Fruit fly (Drosophila melanogaster) whole organism, embryonic: Measurements from ENCODE around the gene east.
A peak's percentile ranks its signal among the peaks of the same experiment; 100 is the strongest.

Experiments
- Antp ChIP-seq: fragments of 200-800 bp; sonication (Bioruptor generic); optimal IDR thresholded peaks from 3 replicates; lab custom pipeline; 2016; ENCODE audit warnings: missing biosample characterization, missing genetic modification characterization
- BEAF-32 ChIP-seq: fragments of 200-800 bp; sonication (Bioruptor generic); optimal IDR thresholded peaks from 3 replicates; lab custom pipeline; 2017; ENCODE audit warnings: missing biosample characterization, missing genetic modification characterization, mild to moderate bottlenecking, moderate library complexity, missing genetic modification reagents
- Bgb ChIP-seq: fragments of 200-800 bp; sonication (Bioruptor generic); IDR thresholded peaks from 2 replicates; pipeline ENCODE4 v1.3.6; 2022; ENCODE audit warnings: missing biosample characterization, missing genetic modification characterization; ENCODE audit not compliant: partially characterized antibody
- CG10431 ChIP-seq: fragments of 200-800 bp; sonication (Bioruptor generic); optimal IDR thresholded peaks from 3 replicates; lab custom pipeline; 2018; ENCODE audit warnings: missing biosample characterization, mild to moderate bottlenecking, missing genetic modification characterization
- CG12219 ChIP-seq: fragments of 200-800 bp; sonication (Bioruptor generic); optimal IDR thresholded peaks from 3 replicates; lab custom pipeline; 2018; ENCODE audit warnings: missing biosample characterization, mild to moderate bottlenecking, missing genetic modification characterization
- CG12299 ChIP-seq: fragments of 200-800 bp; sonication (Bioruptor generic); optimal IDR thresholded peaks from 2 replicates; lab custom pipeline; 2018; ENCODE audit warnings: missing biosample characterization, mild to moderate bottlenecking, missing genetic modification characterization
- CG14667 ChIP-seq: fragments of 200-800 bp; sonication (Bioruptor generic); IDR thresholded peaks from 2 replicates; pipeline ENCODE4 v1.3.6; 2022; ENCODE audit warnings: missing biosample characterization, missing genetic modification characterization
- CG14860 ChIP-seq: fragments of 200-800 bp; sonication (Bioruptor generic); IDR thresholded peaks from 3 replicates; pipeline ENCODE4 v1.3.6; 2022; ENCODE audit warnings: missing biosample characterization, missing genetic modification characterization; ENCODE audit not compliant: partially characterized antibody
- CG16813 ChIP-seq: fragments of 200-800 bp; sonication (Bioruptor generic); IDR thresholded peaks from 3 replicates; pipeline ENCODE4 v1.3.6; 2022; ENCODE audit warnings: missing biosample characterization, missing genetic modification characterization; ENCODE audit not compliant: partially characterized antibody
- CG17802 ChIP-seq: fragments of 200-800 bp; sonication (Bioruptor generic); optimal IDR thresholded peaks from 2 replicates; lab custom pipeline; 2018; ENCODE audit warnings: missing biosample characterization, mild to moderate bottlenecking, missing genetic modification characterization, moderate library complexity
- CG2116 ChIP-seq: fragments of 200-800 bp; sonication (Bioruptor generic); optimal IDR thresholded peaks from 3 replicates; lab custom pipeline; 2018; ENCODE audit warnings: missing biosample characterization, mild to moderate bottlenecking, missing genetic modification characterization
- CG2678 ChIP-seq: fragments of 200-800 bp; sonication (Bioruptor generic); optimal IDR thresholded peaks from 3 replicates; lab custom pipeline; 2019; ENCODE audit warnings: missing biosample characterization, mild to moderate bottlenecking, missing genetic modification characterization, moderate library complexity
- CG30403 ChIP-seq: fragments of 200-800 bp; sonication (Bioruptor generic); optimal IDR thresholded peaks from 3 replicates; lab custom pipeline; 2016; ENCODE audit warnings: missing biosample characterization, missing genetic modification characterization
- CG31388 ChIP-seq: fragments of 200-800 bp; sonication (Bioruptor generic); optimal IDR thresholded peaks from 2 replicates; lab custom pipeline; 2016; ENCODE audit warnings: missing biosample characterization, missing genetic modification characterization
- CG31441 ChIP-seq: fragments of 200-800 bp; sonication (Bioruptor generic); IDR thresholded peaks from 2 replicates; pipeline ENCODE4 v1.3.6; 2022; ENCODE audit warnings: missing biosample characterization, missing genetic modification characterization
- CG3163 ChIP-seq: fragments of 200-800 bp; sonication (Bioruptor generic); optimal IDR thresholded peaks from 3 replicates; lab custom pipeline; 2016; ENCODE audit warnings: missing biosample characterization, missing genetic modification characterization
- CG4404 ChIP-seq: fragments of 200-800 bp; sonication (Bioruptor generic); IDR thresholded peaks from 2 replicates; pipeline ENCODE4 v1.3.6; 2022; ENCODE audit warnings: missing biosample characterization, missing genetic modification characterization
- CG4424 ChIP-seq: fragments of 200-800 bp; sonication (Bioruptor generic); optimal IDR thresholded peaks from 3 replicates; lab custom pipeline; 2016; ENCODE audit warnings: missing biosample characterization, missing genetic modification characterization
- CG4617 ChIP-seq: fragments of 200-800 bp; sonication (Bioruptor generic); optimal IDR thresholded peaks from 3 replicates; lab custom pipeline; 2016; ENCODE audit warnings: missing biosample characterization, missing genetic modification characterization, borderline replicate concordance
- CG6272 ChIP-seq: fragments of 200-800 bp; sonication (Bioruptor generic); IDR thresholded peaks from 2 replicates; pipeline ENCODE4 v1.3.6; 2022; ENCODE audit warnings: missing biosample characterization, missing genetic modification characterization
- CG6791 ChIP-seq: fragments of 200-800 bp; sonication (Bioruptor generic); IDR thresholded peaks from 3 replicates; pipeline ENCODE4 v1.3.6; 2022; ENCODE audit warnings: missing biosample characterization, missing genetic modification characterization; ENCODE audit not compliant: partially characterized antibody
- CG6854 ChIP-seq: fragments of 200-800 bp; sonication (Bioruptor generic); optimal IDR thresholded peaks from 3 replicates; lab custom pipeline; 2017; ENCODE audit warnings: missing biosample characterization, mild to moderate bottlenecking, missing genetic modification characterization
- CG7786 ChIP-seq: fragments of 200-800 bp; sonication (Bioruptor generic); optimal IDR thresholded peaks from 2 replicates; lab custom pipeline; 2016; ENCODE audit warnings: missing biosample characterization, missing genetic modification characterization
- Dll ChIP-seq: fragments of 200-800 bp; sonication (Bioruptor generic); IDR thresholded peaks from 4 replicates; pipeline ENCODE4 v1.3.6; 2022; ENCODE audit warnings: missing biosample characterization, missing genetic modification characterization; ENCODE audit not compliant: partially characterized antibody
- E2f1 ChIP-seq: fragments of 200-800 bp; sonication (Bioruptor generic); IDR thresholded peaks from 2 replicates; pipeline ENCODE4 v1.3.6; 2022; ENCODE audit warnings: missing biosample characterization, missing genetic modification characterization
- H15 ChIP-seq: fragments of 200-800 bp; sonication (Bioruptor generic); IDR thresholded peaks from 3 replicates; pipeline ENCODE4 v1.3.6; 2022; ENCODE audit warnings: missing biosample characterization, missing genetic modification characterization
- Hr3 ChIP-seq: fragments of 200-800 bp; sonication (Bioruptor generic); optimal IDR thresholded peaks from 3 replicates; lab custom pipeline; 2016; ENCODE audit warnings: missing biosample characterization, missing genetic modification characterization
- Jarid2 ChIP-seq: fragments of 200-800 bp; sonication (Bioruptor generic); optimal IDR thresholded peaks from 3 replicates; lab custom pipeline; 2017; ENCODE audit warnings: mild to moderate bottlenecking, missing biosample characterization, missing genetic modification reagents, missing genetic modification characterization
- Oaz ChIP-seq: fragments of 200-800 bp; sonication (Bioruptor generic); IDR thresholded peaks from 2 replicates; pipeline ENCODE4 v1.3.6; 2022; ENCODE audit warnings: missing biosample characterization, missing genetic modification characterization
- Pdp1 ChIP-seq, 2 experiments: fragments of 200-800 bp; sonication (Bioruptor generic); optimal IDR thresholded peaks; 3 replicates each; lab custom pipeline; 2016; ENCODE audit warnings: missing biosample characterization in 2 of 2, missing genetic modification characterization in 2 of 2, mild to moderate bottlenecking in 1 of 2, moderate library complexity in 1 of 2
- Scr ChIP-seq: fragments of 200-800 bp; sonication (Bioruptor generic); IDR thresholded peaks from 2 replicates; pipeline ENCODE4 v1.3.6; 2022; ENCODE audit warnings: missing biosample characterization, missing genetic modification characterization; ENCODE audit not compliant: partially characterized antibody
- Trl ChIP-seq, 3 experiments: fragments of >200 bp in 2 of 3; fragments of 200-800 bp in 1 of 3; sonication (Bioruptor generic) in 1 of 3; optimal IDR thresholded peaks; 2 replicates in 1 of 3; 3 replicates in 2 of 3; lab custom pipeline; 2016 to 2017; ENCODE audit warnings: missing biosample characterization in 1 of 3, missing genetic modification characterization in 1 of 3
- amos ChIP-seq: fragments of 200-800 bp; sonication (Bioruptor generic); IDR thresholded peaks from 2 replicates; pipeline ENCODE4 v1.3.6; 2022; ENCODE audit warnings: missing biosample characterization, missing genetic modification characterization; ENCODE audit not compliant: partially characterized antibody
- bbx ChIP-seq: fragments of 200-800 bp; sonication (Bioruptor generic); IDR thresholded peaks from 2 replicates; pipeline ENCODE4 v1.3.6; 2022; ENCODE audit warnings: missing biosample characterization, missing genetic modification characterization; ENCODE audit not compliant: partially characterized antibody
- chif ChIP-seq, 2 experiments: fragments of 200-800 bp; sonication (Bioruptor generic); optimal IDR thresholded peaks; 3 replicates each; lab custom pipeline; 2016; ENCODE audit warnings: missing biosample characterization in 2 of 2, missing genetic modification characterization in 2 of 2
- croc ChIP-seq: fragments of 200-800 bp; sonication (Bioruptor generic); conservative IDR thresholded peaks from 3 replicates; pipeline ENCODE4 v1.3.6; 2022; ENCODE audit warnings: missing biosample characterization, missing genetic modification characterization
- crol ChIP-seq: fragments of 200-800 bp; sonication (Bioruptor generic); IDR thresholded peaks from 2 replicates; pipeline ENCODE4 v1.3.6; 2022; ENCODE audit warnings: missing biosample characterization, missing genetic modification characterization
- gsb-n ChIP-seq: fragments of 200-800 bp; sonication (Bioruptor generic); optimal IDR thresholded peaks from 3 replicates; lab custom pipeline; 2018; ENCODE audit warnings: missing biosample characterization, mild to moderate bottlenecking, missing genetic modification characterization
- hbn ChIP-seq: fragments of 200-800 bp; sonication (Bioruptor generic); IDR thresholded peaks from 2 replicates; pipeline ENCODE4 v1.3.6; 2022; ENCODE audit warnings: missing biosample characterization, missing genetic modification characterization; ENCODE audit not compliant: partially characterized antibody
- hkb ChIP-seq, 2 experiments: fragments of 200-800 bp in 1 of 2; fragments of >200 bp in 1 of 2; sonication (Bioruptor generic) in 1 of 2; IDR thresholded peaks in 1 of 2; optimal IDR thresholded peaks in 1 of 2; 2 replicates each; pipeline versions ENCODE4 v1.3.6 to Lab custom; 2017 to 2022; ENCODE audit warnings: missing biosample characterization in 1 of 2, missing genetic modification characterization in 1 of 2
- jumu ChIP-seq: fragments of 200-800 bp; sonication (Bioruptor generic); optimal IDR thresholded peaks from 3 replicates; lab custom pipeline; 2016; ENCODE audit warnings: missing biosample characterization, missing genetic modification characterization
- kay ChIP-seq: fragments of 200-800 bp; sonication (Bioruptor generic); optimal IDR thresholded peaks from 2 replicates; lab custom pipeline; 2016; ENCODE audit warnings: missing biosample characterization, missing genetic modification characterization
- mirr ChIP-seq: fragments of 200-800 bp; sonication (Bioruptor generic); optimal IDR thresholded peaks from 3 replicates; lab custom pipeline; 2018; ENCODE audit warnings: missing biosample characterization, mild to moderate bottlenecking, missing genetic modification characterization
- nerfin-2 ChIP-seq: fragments of 200-800 bp; sonication (Bioruptor generic); IDR thresholded peaks from 2 replicates; pipeline ENCODE4 v1.3.6; 2022; ENCODE audit warnings: missing biosample characterization, missing genetic modification characterization; ENCODE audit not compliant: partially characterized antibody
- nom ChIP-seq: fragments of 200-800 bp; sonication (Bioruptor generic); optimal IDR thresholded peaks from 2 replicates; lab custom pipeline; 2017; ENCODE audit warnings: missing biosample characterization, missing genetic modification characterization, mild to moderate bottlenecking, moderate library complexity, missing genetic modification reagents
- pros ChIP-seq: fragments of 200-800 bp; sonication (Bioruptor generic); optimal IDR thresholded peaks from 3 replicates; lab custom pipeline; 2019; ENCODE audit warnings: missing biosample characterization, mild to moderate bottlenecking, missing genetic modification characterization, moderate library complexity
- psq ChIP-seq: fragments of 200-800 bp; sonication (Bioruptor generic); optimal IDR thresholded peaks from 2 replicates; lab custom pipeline; 2017; ENCODE audit warnings: missing biosample characterization, missing genetic modification characterization
- wek ChIP-seq: fragments of 200-800 bp; sonication (Bioruptor generic); optimal IDR thresholded peaks from 3 replicates; lab custom pipeline; 2018; ENCODE audit warnings: missing biosample characterization, mild to moderate bottlenecking, missing genetic modification characterization, moderate library complexity

east gene

DNA sequence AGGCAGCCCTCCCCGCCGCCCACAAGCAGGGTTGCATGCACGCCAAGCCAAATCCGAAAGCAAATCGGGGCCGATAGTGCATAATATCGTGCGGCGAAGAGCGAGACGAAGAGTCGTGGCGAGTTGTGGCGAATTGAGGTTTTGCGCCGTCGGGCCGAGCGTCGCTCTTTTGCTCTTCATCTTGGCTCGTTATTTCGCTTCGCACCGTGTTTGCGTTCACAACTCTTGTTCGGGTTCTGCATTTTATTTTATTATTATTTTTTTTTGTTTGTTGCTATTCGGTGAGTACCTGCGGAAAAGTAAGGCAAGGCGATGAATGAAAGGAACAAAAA lies 1.4 kb downstream of the east start:
- peak; percentile 59 for TF ChIP-seq nom
- TF ChIP-seq croc, result no peak
- no peak for TF ChIP-seq CG2678 (tag; lab: Kevin White, UChicago)
- TF ChIP-seq CG6791 (GFP tag; lab: Robert Waterston, UW), result 0 out of 3 replicates have a peak, but pooled peaks have one; percentile 34
- no peak for TF ChIP-seq hkb (optimal IDR thresholded peaks at IDR 0.05; lab: Kevin White, UChicago)
- TF ChIP-seq hkb (GFP tag; IDR thresholded peaks at IDR 0.05; lab: Robert Waterston, UW), result 0 out of 2 replicates have a peak, but pooled peaks have one; percentile 22
- TF ChIP-seq CG12299 (tag; lab: Kevin White, UChicago), result peak; percentile 39
- TF ChIP-seq psq (GFP tag; lab: Kevin White, UChicago), result peak; percentile 27
- no peak for TF ChIP-seq CG6272 (GFP tag; lab: Robert Waterston, UW)
- no peak for TF ChIP-seq CG14667 (GFP tag; lab: Robert Waterston, UW)
- TF ChIP-seq Jarid2 (GFP tag; lab: Kevin White, UChicago), result peak; percentile 0
- peak; percentile 53 for TF ChIP-seq amos (GFP tag; lab: Robert Waterston, UW)
- no peak for TF ChIP-seq Oaz
- TF ChIP-seq chif (GFP tag; optimal IDR thresholded peaks at IDR 0.05; lab: Kevin White, UChicago), result no peak
- TF ChIP-seq Dll, result 0 out of 4 replicates have a peak, but pooled peaks have one; percentile 33
- no peak for TF ChIP-seq CG6854 (GFP tag; lab: Kevin White, UChicago)
- TF ChIP-seq kay, result no peak
- no peak for TF ChIP-seq CG31441 (GFP tag; lab: Robert Waterston, UW)
- TF ChIP-seq jumu (GFP tag; lab: Kevin White, UChicago), result no peak
- no peak for TF ChIP-seq Antp (GFP tag; lab: Kevin White, UChicago)
- peak; percentile 92 for TF ChIP-seq CG2116
- TF ChIP-seq pros, result peak; percentile 34
- no peak for TF ChIP-seq H15 (GFP tag; lab: Robert Waterston, UW)
- TF ChIP-seq wek (GFP tag; lab: Kevin White, UChicago), result no peak
- TF ChIP-seq CG12219 (GFP tag; lab: Kevin White, UChicago), result no peak
- TF ChIP-seq E2f1 (GFP tag; lab: Robert Waterston, UW), result no peak
- no peak for TF ChIP-seq CG30403 (GFP tag; lab: Kevin White, UChicago)
- TF ChIP-seq CG7786 (GFP tag; lab: Kevin White, UChicago), result no peak
- TF ChIP-seq crol, result peak; percentile 73
- peak; percentile 65 for TF ChIP-seq CG3163 (GFP tag; lab: Kevin White, UChicago)
- 0 out of 3 replicates have a peak, but pooled peaks have one; percentile 20 for TF ChIP-seq CG16813 (GFP tag; lab: Robert Waterston, UW)
- TF ChIP-seq CG31388 (GFP tag; lab: Kevin White, UChicago), result no peak
- no peak for TF ChIP-seq Bgb (GFP tag; lab: Robert Waterston, UW)
- TF ChIP-seq CG10431 (GFP tag; lab: Kevin White, UChicago), result peak; percentile 3
- peak; percentile 65 for TF ChIP-seq bbx (GFP tag; lab: Robert Waterston, UW)
- no peak for TF ChIP-seq nerfin-2
- TF ChIP-seq Pdp1 (GFP tag; optimal IDR thresholded peaks at IDR 0.05; lab: Kevin White, UChicago), result peak in 1 of 2 experiments; percentile 21
- TF ChIP-seq mirr, result no peak
- TF ChIP-seq Trl (optimal IDR thresholded peaks at IDR 0.05; lab: Kevin White, UChicago), result peak; percentile 58 to 59
- no peak for TF ChIP-seq Trl (GFP tag; optimal IDR thresholded peaks at IDR 0.05; lab: Kevin White, UChicago)
- TF ChIP-seq BEAF-32 (GFP tag; lab: Kevin White, UChicago), result peak; percentile 43
- no peak for TF ChIP-seq hbn (GFP tag; lab: Robert Waterston, UW)
- no peak for TF ChIP-seq CG4617
- peak; percentile 41; the same call in 1 of the 2 replicates for TF ChIP-seq Scr
- no peak for TF ChIP-seq CG14860 (GFP tag; lab: Robert Waterston, UW)
- TF ChIP-seq CG4424 (GFP tag; lab: Kevin White, UChicago), result no peak
- TF ChIP-seq CG17802 (tag; lab: Kevin White, UChicago), result no peak
- no peak for TF ChIP-seq CG4404 (GFP tag; lab: Robert Waterston, UW)
- TF ChIP-seq Hr3 (GFP tag; lab: Kevin White, UChicago), result no peak
- TF ChIP-seq gsb-n, result no peak
